Fruit fly (Drosophila melanogaster) whole organism, adult: Measurements from ENCODE around the gene CG7492.

Source experiments
- pad ChIP-seq: fragments of 200-800 bp; sonication (Bioruptor generic); optimal IDR thresholded peaks from 3 replicates; lab custom pipeline; 2017; ENCODE audit warnings: missing biosample characterization, missing genetic modification characterization, mild to moderate bottlenecking, moderate library complexity, missing genetic modification reagents
- tj ChIP-seq: fragments of 200-800 bp; sonication (Bioruptor generic); optimal IDR thresholded peaks from 3 replicates; lab custom pipeline; 2017; ENCODE audit warnings: missing biosample characterization, mild to moderate bottlenecking, missing genetic modification characterization, moderate library complexity

- TF ChIP-seq pad (GFP tag; lab: Kevin White, UChicago) (no peak), tj (GFP tag; lab: Kevin White, UChicago) (no peak)
Measured at dm6 chr3L:7610522-7610921, 44.0 kb downstream of the CG7492 start.
